Fruit fly (Drosophila melanogaster): ENCODE data around the gene CG4367.

Gene CG4367

DNA sequence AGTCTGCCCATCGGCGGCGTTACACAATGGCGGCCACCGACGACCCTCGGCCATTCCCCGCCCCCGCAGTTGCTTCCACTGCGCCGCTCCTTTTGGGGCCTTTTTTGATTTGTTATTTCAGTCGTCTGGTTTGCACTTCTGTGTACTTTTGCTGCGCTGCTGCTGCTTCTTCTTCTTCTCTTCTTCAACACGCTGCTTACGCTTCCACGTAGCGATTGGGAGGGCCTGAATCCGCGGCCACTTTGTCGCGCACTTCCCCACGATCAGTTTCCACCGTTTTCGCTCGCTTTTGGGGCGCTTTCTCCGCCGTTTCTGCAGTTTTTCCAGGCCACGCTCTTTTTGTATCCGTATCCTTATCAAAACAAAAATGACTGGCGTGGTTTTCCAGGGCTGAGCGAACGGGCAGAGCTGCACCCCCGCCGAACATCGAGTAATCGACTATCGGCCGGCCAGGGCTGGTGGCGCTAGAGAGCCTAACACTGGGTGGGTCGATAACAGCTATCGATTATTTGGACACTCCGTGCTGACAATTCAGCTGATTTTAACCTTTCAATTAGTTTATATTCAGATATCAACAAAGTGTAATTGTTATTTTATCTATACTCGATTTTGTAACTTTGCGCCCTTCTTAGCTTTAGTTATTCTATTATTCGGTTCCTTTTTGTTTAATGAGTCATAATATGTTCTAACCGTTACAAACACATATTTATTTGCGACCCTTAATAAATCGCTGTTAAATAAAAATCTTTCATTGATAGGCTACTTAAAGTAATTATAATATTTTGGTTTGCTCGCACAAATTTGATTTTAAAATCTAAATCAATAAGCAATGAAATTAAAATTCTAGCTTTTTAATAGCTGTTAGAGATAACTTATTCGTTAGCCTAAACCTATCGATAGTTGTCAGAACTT is 23.1 kb upstream of the CG4367 start, which contains the start of the genes CG4360 and Sirt2 (continued):
- TF ChIP-seq CG15479 (GFP tag; optimal IDR thresholded peaks at IDR 0.05) (no peak), gsb (GFP tag; IDR thresholded peaks at IDR 0.05) (no peak), ftz-f1 (GFP tag; optimal IDR thresholded peaks at IDR 0.05) (peak; percentile 54), CG9876 (GFP tag; optimal IDR thresholded peaks at IDR 0.05) (peak; percentile 49), so (GFP tag; IDR thresholded peaks at IDR 0.05) (no peak), zen2 (GFP tag; IDR thresholded peaks at IDR 0.05; ENCODE audit: partially characterized antibody) (peak; percentile 58), CG10565 (GFP tag; optimal IDR thresholded peaks at IDR 0.05) (no peak), Myb (GFP tag; optimal IDR thresholded peaks at IDR 0.05) (peak; percentile 72), fd102C (GFP tag; optimal IDR thresholded peaks at IDR 0.05) (no peak), Dek (tag; optimal IDR thresholded peaks at IDR 0.05) (no peak), vfl (GFP tag; optimal IDR thresholded peaks at IDR 0.05) (peak; percentile 3), dmrt99B (tag; optimal IDR thresholded peaks at IDR 0.05) (no peak), CG4282 (GFP tag; optimal IDR thresholded peaks at IDR 0.05) (no peak), tll (GFP tag; optimal IDR thresholded peaks at IDR 0.05) (peak in 1 of 2 experiments; percentile 12), nau (GFP tag; optimal IDR thresholded peaks at IDR 0.05) (no peak), Trl (optimal IDR thresholded peaks at IDR 0.05) (no peak), Trl (GFP tag; optimal IDR thresholded peaks at IDR 0.05) (peak; percentile 40), CG6254 (GFP tag; optimal IDR thresholded peaks at IDR 0.05) (no peak), nmo (GFP tag; optimal IDR thresholded peaks at IDR 0.05) (peak; percentile 70), CG2199 (GFP tag; IDR thresholded peaks at IDR 0.05) (no peak), CG31365 (tag; optimal IDR thresholded peaks at IDR 0.05) (no peak), CG13624 (GFP tag; optimal IDR thresholded peaks at IDR 0.05) (peak; percentile 64), CG13123 (GFP tag; optimal IDR thresholded peaks at IDR 0.05) (no peak), CG14667 (GFP tag; IDR thresholded peaks at IDR 0.05) (no peak), CG15514 (GFP tag; optimal IDR thresholded peaks at IDR 0.05) (peak; percentile 77), ttk (GFP tag; IDR thresholded peaks at IDR 0.05) (no peak), chn (GFP tag; optimal IDR thresholded peaks at IDR 0.05) (peak; percentile 50), zfh1 (GFP tag; IDR thresholded peaks at IDR 0.05) (no peak), CG12744 (GFP tag; optimal IDR thresholded peaks at IDR 0.05) (peak; percentile 2), CG6175 (GFP tag; IDR thresholded peaks at IDR 0.05) (no peak), E2f1 (GFP tag; IDR thresholded peaks at IDR 0.05) (peak; percentile 25; the same call in 1 of the 2 replicates), CG7928 (GFP tag; optimal IDR thresholded peaks at IDR 0.05) (peak; percentile 99), lola (GFP tag; optimal IDR thresholded peaks at IDR 0.05) (peak in 1 of 3 experiments; percentile 29), Deaf1 (tag; optimal IDR thresholded peaks at IDR 0.05) (no peak), CG13775 (GFP tag; optimal IDR thresholded peaks at IDR 0.05) (peak; percentile 31), bowl (GFP tag; IDR thresholded peaks at IDR 0.05) (no peak), lab (GFP tag; optimal IDR thresholded peaks at IDR 0.05) (no peak), ken (GFP tag; IDR thresholded peaks at IDR 0.05) (no peak), CG14014 (GFP tag; IDR thresholded peaks at IDR 0.05) (no peak), HmgD (GFP tag; optimal IDR thresholded peaks at IDR 0.05) (peak; percentile 91), fu2 (GFP tag; optimal IDR thresholded peaks at IDR 0.05) (peak; percentile 17), gce (GFP tag; IDR thresholded peaks at IDR 0.05) (no peak), Atf-2 (GFP tag; optimal IDR thresholded peaks at IDR 0.05) (peak; percentile 37), ash1 (GFP tag; optimal IDR thresholded peaks at IDR 0.05) (no peak), Scr (GFP tag; IDR thresholded peaks at IDR 0.05; ENCODE audit: partially characterized antibody) (peak; percentile 76), Camta (GFP tag; optimal IDR thresholded peaks at IDR 0.05) (no peak), sr (GFP tag; IDR thresholded peaks at IDR 0.05) (0 out of 3 replicates have a peak, but pooled peaks have one; percentile 30), ro (GFP tag; IDR thresholded peaks at IDR 0.05) (no peak), CG3838 (GFP tag; optimal IDR thresholded peaks at IDR 0.05) (peak; percentile 32)
